Worm (Caenorhabditis elegans) whole organism, young adult: Measurements from ENCODE around the gene cdc-25.3.

ENCODE experiments used
- B0019.2 ChIP-seq: fragments of 200-800 bp; sonication (Bioruptor generic); conservative IDR thresholded peaks from 2 replicates; pipeline ENCODE4 v1.3.6; 2022; ENCODE audit warnings: missing genetic modification reagents, missing genetic modification characterization, missing compliant biosample characterization
- B0261.1 ChIP-seq: sonication (generic microtip); optimal IDR thresholded peaks from 2 replicates; lab custom pipeline; 2016; ENCODE audit warnings: mild to moderate bottlenecking, missing genetic modification characterization, moderate library complexity, missing compliant biosample characterization
- B0336.3 ChIP-seq: fragments of 200-800 bp; sonication (Bioruptor generic); IDR thresholded peaks from 2 replicates; pipeline ENCODE4 v1.3.6; 2022; ENCODE audit warnings: missing genetic modification characterization, missing compliant biosample characterization
- F10E7.11 ChIP-seq: sonication (generic microtip); optimal IDR thresholded peaks from 2 replicates; lab custom pipeline; 2017; ENCODE audit warnings: mild to moderate bottlenecking, missing genetic modification characterization, moderate library complexity, missing compliant biosample characterization
- F22D6.2 ChIP-seq: sonication (generic microtip); optimal IDR thresholded peaks from 2 replicates; lab custom pipeline; 2016; ENCODE audit warnings: mild to moderate bottlenecking, missing genetic modification characterization, missing compliant biosample characterization
- F23B12.7 ChIP-seq: sonication (generic microtip); optimal IDR thresholded peaks from 2 replicates; lab custom pipeline; 2017; ENCODE audit warnings: missing genetic modification characterization, mild to moderate bottlenecking, missing compliant biosample characterization, antibody characterized with exemption, moderate library complexity; ENCODE audit not compliant: insufficient read depth
- F33H1.4 ChIP-seq: fragments of 200-800 bp; sonication (Bioruptor generic); IDR thresholded peaks from 2 replicates; pipeline ENCODE4 v1.3.6; 2022; ENCODE audit warnings: missing genetic modification reagents, missing genetic modification characterization, missing compliant biosample characterization
- F37B4.10 ChIP-seq: fragments of 200-800 bp; sonication (Bioruptor generic); IDR thresholded peaks from 2 replicates; pipeline ENCODE4 v1.3.6; 2022; ENCODE audit warnings: missing genetic modification characterization, missing compliant biosample characterization
- F39B2.1 ChIP-seq: fragments of 200-800 bp; sonication (Bioruptor generic); IDR thresholded peaks from 2 replicates; pipeline ENCODE4 v1.3.6; 2022; ENCODE audit warnings: missing genetic modification reagents, missing genetic modification characterization, missing compliant biosample characterization
- F57C9.4 ChIP-seq: sonication (generic microtip); optimal IDR thresholded peaks from 2 replicates; lab custom pipeline; 2017; ENCODE audit warnings: mild to moderate bottlenecking, missing genetic modification characterization, missing compliant biosample characterization
- K11D2.4 ChIP-seq: fragments of 200-800 bp; sonication (Bioruptor generic); IDR thresholded peaks from 2 replicates; pipeline ENCODE4 v1.3.6; 2022; ENCODE audit warnings: missing genetic modification reagents, missing genetic modification characterization, missing compliant biosample characterization
- T07F8.4 ChIP-seq: sonication (generic microtip); optimal IDR thresholded peaks from 2 replicates; lab custom pipeline; 2016; ENCODE audit warnings: mild to moderate bottlenecking, missing genetic modification characterization, moderate library complexity, missing compliant biosample characterization
- Y79H2A.3 ChIP-seq: fragments of 200-800 bp; sonication (Bioruptor generic); conservative IDR thresholded peaks from 2 replicates; pipeline ENCODE4 v1.3.6; 2022; ENCODE audit warnings: missing genetic modification reagents, missing genetic modification characterization, missing compliant biosample characterization
- ZK185.1 ChIP-seq: sonication (generic microtip); optimal IDR thresholded peaks from 2 replicates; lab custom pipeline; 2016; ENCODE audit warnings: mild to moderate bottlenecking, missing genetic modification characterization, missing compliant biosample characterization; ENCODE audit not compliant: poor library complexity, severe bottlenecking
- aptf-3 ChIP-seq: fragments of 200-800 bp; sonication (Bioruptor generic); IDR thresholded peaks from 2 replicates; pipeline ENCODE4 v1.3.6; 2022; ENCODE audit warnings: missing genetic modification characterization, missing compliant biosample characterization
- attf-5 ChIP-seq: fragments of 200-800 bp; sonication (Bioruptor generic); optimal IDR thresholded peaks from 2 replicates; lab custom pipeline; 2018; ENCODE audit warnings: mild to moderate bottlenecking, missing genetic modification characterization, missing compliant biosample characterization
- bed-1 ChIP-seq: fragments of 200-800 bp; sonication (Bioruptor generic); IDR thresholded peaks from 2 replicates; pipeline ENCODE4 v1.3.6; 2022; ENCODE audit warnings: missing genetic modification reagents, missing genetic modification characterization, missing compliant biosample characterization
- ccch-3 ChIP-seq: fragments of 200-800 bp; sonication (Bioruptor generic); optimal IDR thresholded peaks from 2 replicates; lab custom pipeline; 2018; ENCODE audit warnings: mild to moderate bottlenecking, missing genetic modification characterization, missing compliant biosample characterization
- cebp-1 ChIP-seq, 2 experiments: fragments of 200-800 bp in 1 of 2; sonication (Bioruptor generic) in 1 of 2; sonication (generic microtip) in 1 of 2; IDR thresholded peaks in 1 of 2; optimal IDR thresholded peaks in 1 of 2; 2 replicates each; pipeline versions ENCODE4 v1.3.6 to Lab custom; 2017 to 2022; ENCODE audit warnings: missing compliant biosample characterization in 2 of 2, missing genetic modification characterization in 2 of 2, mild to moderate bottlenecking in 1 of 2, missing genetic modification reagents in 1 of 2, moderate library complexity in 1 of 2
- cebp-2 ChIP-seq: fragments of 200-800 bp; sonication (Bioruptor generic); IDR thresholded peaks from 2 replicates; pipeline ENCODE4 v1.3.6; 2022; ENCODE audit warnings: missing genetic modification characterization, missing compliant biosample characterization
- ceh-27 ChIP-seq: fragments of 200-800 bp; sonication (Bioruptor generic); optimal IDR thresholded peaks from 2 replicates; lab custom pipeline; 2018; ENCODE audit warnings: mild to moderate bottlenecking, missing genetic modification characterization, moderate library complexity, missing compliant biosample characterization
- ceh-79 ChIP-seq: sonication (generic microtip); optimal IDR thresholded peaks from 2 replicates; lab custom pipeline; 2017; ENCODE audit warnings: mild to moderate bottlenecking, missing genetic modification characterization, missing compliant biosample characterization
- dpl-1 ChIP-seq: fragments of 150-350 bp; optimal IDR thresholded peaks from 2 replicates; lab custom pipeline; 2014; ENCODE audit warnings: missing biosample characterization, missing genetic modification reagents, missing genetic modification characterization
- efl-1 ChIP-seq: fragments of 150-350 bp; optimal IDR thresholded peaks from 2 replicates; lab custom pipeline; 2014; ENCODE audit warnings: missing biosample characterization, missing genetic modification reagents, missing genetic modification characterization
- egl-44 ChIP-seq: fragments of 200-800 bp; sonication (Bioruptor generic); IDR thresholded peaks from 2 replicates; pipeline ENCODE4 v1.3.6; 2022; ENCODE audit warnings: missing genetic modification reagents, missing genetic modification characterization, missing compliant biosample characterization
- fkh-3 ChIP-seq: sonication (generic microtip); optimal IDR thresholded peaks from 2 replicates; lab custom pipeline; 2016; ENCODE audit warnings: mild to moderate bottlenecking, missing genetic modification characterization, missing compliant biosample characterization
- hmg-1.2 ChIP-seq: fragments of 200-800 bp; sonication (Bioruptor generic); IDR thresholded peaks from 2 replicates; pipeline ENCODE4 v1.3.6; 2022; ENCODE audit warnings: missing genetic modification reagents, missing genetic modification characterization, missing compliant biosample characterization
- lag-1 ChIP-seq: fragments of 200-800 bp; sonication (Bioruptor generic); IDR thresholded peaks from 2 replicates; pipeline ENCODE4 v1.3.6; 2022; ENCODE audit warnings: missing genetic modification reagents, missing genetic modification characterization, missing compliant biosample characterization
- lin-26 ChIP-seq: fragments of 200-800 bp; sonication (Bioruptor generic); IDR thresholded peaks from 2 replicates; pipeline ENCODE4 v1.3.6; 2022; ENCODE audit warnings: missing genetic modification reagents, missing genetic modification characterization, missing compliant biosample characterization
- lir-1 ChIP-seq: fragments of 200-800 bp; sonication (Bioruptor generic); conservative IDR thresholded peaks from 2 replicates; pipeline ENCODE4 v1.3.6; 2022; ENCODE audit warnings: missing genetic modification reagents, missing genetic modification characterization, missing compliant biosample characterization
- madf-10 ChIP-seq: sonication (generic microtip); optimal IDR thresholded peaks from 2 replicates; lab custom pipeline; 2016; ENCODE audit warnings: mild to moderate bottlenecking, missing genetic modification characterization, missing compliant biosample characterization
- mes-4 ChIP-seq: sonication (generic microtip); optimal IDR thresholded peaks from 2 replicates; lab custom pipeline; 2016; ENCODE audit warnings: missing genotype, missing genetic modification characterization, missing compliant biosample characterization
- mxl-1 ChIP-seq: sonication (generic microtip); optimal IDR thresholded peaks from 2 replicates; lab custom pipeline; 2016; ENCODE audit warnings: missing genetic modification characterization, missing compliant biosample characterization
- nfyb-1 ChIP-seq: fragments of 200-800 bp; sonication (Bioruptor generic); IDR thresholded peaks from 2 replicates; pipeline ENCODE4 v1.3.6; 2022; ENCODE audit warnings: missing genetic modification reagents, missing genetic modification characterization, missing compliant biosample characterization
- nhr-120 ChIP-seq: fragments of 200-800 bp; sonication (Bioruptor generic); IDR thresholded peaks from 2 replicates; pipeline ENCODE4 v1.3.6; 2022; ENCODE audit warnings: missing genetic modification characterization, missing compliant biosample characterization
- nhr-80 ChIP-seq: sonication (generic microtip); optimal IDR thresholded peaks from 2 replicates; lab custom pipeline; 2016; ENCODE audit warnings: missing genetic modification characterization, missing compliant biosample characterization
- nhr-90 ChIP-seq: sonication (generic microtip); optimal IDR thresholded peaks from 2 replicates; lab custom pipeline; 2016; ENCODE audit warnings: missing genotype, mild to moderate bottlenecking, missing genetic modification characterization, missing compliant biosample characterization
- pbrm-1 ChIP-seq: fragments of 200-800 bp; sonication (Bioruptor generic); IDR thresholded peaks from 2 replicates; pipeline ENCODE4 v1.3.6; 2022; ENCODE audit warnings: missing genetic modification reagents, missing genetic modification characterization, missing compliant biosample characterization
- sea-2 ChIP-seq: fragments of 200-800 bp; sonication (Bioruptor generic); IDR thresholded peaks from 2 replicates; pipeline ENCODE4 v1.3.6; 2022; ENCODE audit warnings: missing genetic modification characterization, missing compliant biosample characterization
- snpc-1.1 ChIP-seq: sonication (generic microtip); optimal IDR thresholded peaks from 2 replicates; lab custom pipeline; 2017; ENCODE audit warnings: missing genetic modification characterization, mild to moderate bottlenecking, missing compliant biosample characterization, antibody characterized with exemption, moderate library complexity, missing genotype, missing genetic modification reagents; ENCODE audit not compliant: insufficient read depth
- tbx-9 ChIP-seq: sonication (generic microtip); optimal IDR thresholded peaks from 2 replicates; lab custom pipeline; 2016; ENCODE audit warnings: borderline replicate concordance, missing genetic modification characterization, inconsistent platforms, missing compliant biosample characterization
- unc-130 ChIP-seq: sonication (generic microtip); optimal IDR thresholded peaks from 2 replicates; lab custom pipeline; 2016; ENCODE audit warnings: missing genetic modification reagents, missing genetic modification characterization, missing compliant biosample characterization
- zfh-2 ChIP-seq: fragments of 200-800 bp; sonication (Bioruptor generic); conservative IDR thresholded peaks from 2 replicates; pipeline ENCODE4 v1.3.6; 2022; ENCODE audit warnings: missing genetic modification reagents, missing genetic modification characterization, missing compliant biosample characterization
- zim-3 ChIP-seq: sonication (generic microtip); optimal IDR thresholded peaks from 2 replicates; lab custom pipeline; 2017; ENCODE audit warnings: mild to moderate bottlenecking, missing genetic modification characterization, moderate library complexity, missing compliant biosample characterization
- ztf-26 ChIP-seq: sonication (generic microtip); optimal IDR thresholded peaks from 2 replicates; lab custom pipeline; 2017; ENCODE audit warnings: missing genetic modification characterization, missing compliant biosample characterization
- ztf-3 ChIP-seq: fragments of 200-800 bp; sonication (Bioruptor generic); optimal IDR thresholded peaks from 2 replicates; lab custom pipeline; 2018; ENCODE audit warnings: mild to moderate bottlenecking, missing genetic modification characterization, missing compliant biosample characterization

Gene cdc-25.3

ce11 chrIII:8873990-8874668, 43.6 kb downstream of the cdc-25.3 start (continued):
- TF ChIP-seq attf-5 (GFP tag; lab: Kevin White, UChicago) = peak; percentile 53
- no peak for TF ChIP-seq F10E7.11 (tag; lab: Kevin White, UChicago)
- TF ChIP-seq egl-44 (GFP tag; lab: Robert Waterston, UW) = no peak
- peak; percentile 81 for TF ChIP-seq ceh-27 (GFP tag; lab: Kevin White, UChicago)
- no peak for TF ChIP-seq unc-130
- no peak for TF ChIP-seq nhr-120 (GFP tag; lab: Robert Waterston, UW)
- no peak for TF ChIP-seq F23B12.7 (tag; lab: Kevin White, UChicago)
- no peak for TF ChIP-seq efl-1
- no peak for TF ChIP-seq nhr-80 (tag; lab: Kevin White, UChicago)
- no peak for TF ChIP-seq F57C9.4 (tag; lab: Kevin White, UChicago)
- TF ChIP-seq zfh-2 (GFP tag; lab: Robert Waterston, UW) = peak; percentile 94
- TF ChIP-seq K11D2.4 (GFP tag; lab: Robert Waterston, UW) = 0 out of 2 replicates have a peak, but pooled peaks have one; percentile 23
- no peak for TF ChIP-seq F33H1.4 (GFP tag; lab: Robert Waterston, UW)
- TF ChIP-seq F37B4.10 (GFP tag; lab: Robert Waterston, UW) = no peak
- TF ChIP-seq ZK185.1 (tag; lab: Kevin White, UChicago) = peak; percentile 68
- 0 out of 2 replicates have a peak, but pooled peaks have one; percentile 39 for TF ChIP-seq B0336.3 (GFP tag; lab: Robert Waterston, UW)
- TF ChIP-seq ztf-26 (tag; lab: Kevin White, UChicago) = no peak
- TF ChIP-seq cebp-1 (GFP tag; IDR thresholded peaks at IDR 0.05; lab: Robert Waterston, UW) = no peak
- peak; percentile 71 for TF ChIP-seq cebp-1 (tag; optimal IDR thresholded peaks at IDR 0.05; lab: Kevin White, UChicago)
- TF ChIP-seq ccch-3 = no peak
- TF ChIP-seq lin-26 = no peak
- no peak for TF ChIP-seq B0019.2 (GFP tag; lab: Robert Waterston, UW)
- TF ChIP-seq pbrm-1 = 0 out of 2 replicates have a peak, but pooled peaks have one; percentile 33
- no peak for TF ChIP-seq mes-4
- no peak for TF ChIP-seq nfyb-1
- no peak for TF ChIP-seq ztf-3 (GFP tag; lab: Kevin White, UChicago)
- no peak for TF ChIP-seq aptf-3 (GFP tag; lab: Robert Waterston, UW)
- TF ChIP-seq Y79H2A.3 (GFP tag; lab: Robert Waterston, UW) = no peak
- TF ChIP-seq ceh-79 (tag; lab: Kevin White, UChicago) = no peak
- TF ChIP-seq fkh-3 (tag; lab: Kevin White, UChicago) = no peak
- no peak for TF ChIP-seq bed-1 (GFP tag; lab: Robert Waterston, UW)
- no peak for TF ChIP-seq T07F8.4 (tag; lab: Kevin White, UChicago)
- TF ChIP-seq madf-10 (tag; lab: Kevin White, UChicago) = peak; percentile 32
- no peak for TF ChIP-seq lag-1 (GFP tag; lab: Robert Waterston, UW)
- no peak for TF ChIP-seq dpl-1 (GFP tag; lab: Kevin White, UChicago)
- peak; percentile 94 for TF ChIP-seq lir-1 (GFP tag; lab: Robert Waterston, UW)
- TF ChIP-seq zim-3 (tag; lab: Kevin White, UChicago) = no peak
- no peak for TF ChIP-seq F39B2.1
- TF ChIP-seq cebp-2 (GFP tag; lab: Robert Waterston, UW) = no peak
- TF ChIP-seq sea-2 = no peak
- TF ChIP-seq tbx-9 (tag; lab: Kevin White, UChicago) = no peak
- no peak for TF ChIP-seq mxl-1
- TF ChIP-seq F22D6.2 (tag; lab: Kevin White, UChicago) = no peak
- no peak for TF ChIP-seq nhr-90
- peak; percentile 91 for TF ChIP-seq hmg-1.2 (GFP tag; lab: Robert Waterston, UW)
- TF ChIP-seq snpc-1.1 = no peak
- no peak for TF ChIP-seq B0261.1 (tag; lab: Kevin White, UChicago)
